Fruit fly (Drosophila melanogaster) whole organism, embryonic: ENCODE results near the gene mRpL13.

Experiments
- Asciz ChIP-seq: fragments of 200-800 bp; sonication (Bioruptor generic); optimal IDR thresholded peaks from 2 replicates; lab custom pipeline; 2017; ENCODE audit warnings: missing biosample characterization, mild to moderate bottlenecking, missing genetic modification characterization, missing genetic modification reagents
- BEAF-32 ChIP-seq: fragments of 200-800 bp; sonication (Bioruptor generic); optimal IDR thresholded peaks from 3 replicates; lab custom pipeline; 2017; ENCODE audit warnings: missing biosample characterization, missing genetic modification characterization, mild to moderate bottlenecking, moderate library complexity, missing genetic modification reagents
- CG11504 ChIP-seq: fragments of 200-800 bp; sonication (Bioruptor generic); optimal IDR thresholded peaks from 3 replicates; lab custom pipeline; 2019; ENCODE audit warnings: missing biosample characterization, mild to moderate bottlenecking, missing genetic modification characterization, moderate library complexity
- CG12942 ChIP-seq: fragments of 200-800 bp; sonication (Bioruptor generic); optimal IDR thresholded peaks from 3 replicates; lab custom pipeline; 2016; ENCODE audit warnings: missing biosample characterization, missing genetic modification characterization
- CG13894 ChIP-seq: fragments of 200-800 bp; sonication (Bioruptor generic); optimal IDR thresholded peaks from 3 replicates; lab custom pipeline; 2018; ENCODE audit warnings: missing biosample characterization, mild to moderate bottlenecking, missing genetic modification characterization, moderate library complexity
- CG17359 ChIP-seq: fragments of 200-800 bp; sonication (Bioruptor generic); optimal IDR thresholded peaks from 3 replicates; lab custom pipeline; 2018; ENCODE audit warnings: missing biosample characterization, mild to moderate bottlenecking, missing genetic modification characterization, moderate library complexity
- CG17361 ChIP-seq: fragments of 200-800 bp; sonication (Bioruptor generic); IDR thresholded peaks from 3 replicates; pipeline ENCODE4 v1.3.6; 2022; ENCODE audit warnings: missing biosample characterization, missing genetic modification characterization
- CG32532 ChIP-seq: fragments of 200-800 bp; sonication (Bioruptor generic); IDR thresholded peaks from 2 replicates; pipeline ENCODE4 v1.3.6; 2022; ENCODE audit warnings: missing biosample characterization, missing genetic modification characterization
- CG3847 ChIP-seq: fragments of 200-800 bp; sonication (Bioruptor generic); IDR thresholded peaks from 2 replicates; pipeline ENCODE4 v1.3.6; 2022; ENCODE audit warnings: missing biosample characterization, missing genetic modification characterization
- CG7556 ChIP-seq: fragments of 200-800 bp; sonication (Bioruptor generic); optimal IDR thresholded peaks from 2 replicates; lab custom pipeline; 2017; ENCODE audit warnings: missing biosample characterization, mild to moderate bottlenecking, missing genetic modification characterization
- CG7963 ChIP-seq: fragments of 200-800 bp; sonication (Bioruptor generic); IDR thresholded peaks from 3 replicates; pipeline ENCODE4 v1.3.6; 2022; ENCODE audit warnings: missing biosample characterization, missing genetic modification characterization; ENCODE audit not compliant: partially characterized antibody
- CG8089 ChIP-seq: fragments of 200-800 bp; sonication (Bioruptor generic); optimal IDR thresholded peaks from 3 replicates; lab custom pipeline; 2016; ENCODE audit warnings: missing biosample characterization, missing genetic modification characterization
- CG8290 ChIP-seq, 3 experiments: fragments of 200-800 bp; sonication (Bioruptor generic); optimal IDR thresholded peaks; 2 replicates each; lab custom pipeline; 2016 to 2019; ENCODE audit warnings: missing biosample characterization in 3 of 3, missing genetic modification characterization in 3 of 3, mild to moderate bottlenecking in 2 of 3, moderate library complexity in 1 of 3
- CG9727 ChIP-seq: fragments of 200-800 bp; sonication (Bioruptor generic); optimal IDR thresholded peaks from 3 replicates; lab custom pipeline; 2017; ENCODE audit warnings: missing biosample characterization, mild to moderate bottlenecking, missing genetic modification characterization
- CG9797 ChIP-seq: fragments of 200-800 bp; sonication (Bioruptor generic); optimal IDR thresholded peaks from 3 replicates; lab custom pipeline; 2018; ENCODE audit warnings: missing biosample characterization, mild to moderate bottlenecking, missing genetic modification characterization
- Dref ChIP-seq: fragments of 200-800 bp; sonication (Bioruptor generic); IDR thresholded peaks from 2 replicates; pipeline ENCODE4 v1.3.6; 2022; ENCODE audit warnings: missing biosample characterization, missing genetic modification characterization
- Ets65A ChIP-seq: fragments of 200-800 bp; sonication (Bioruptor generic); peaks from one replicate; lab custom pipeline; 2016; ENCODE audit warnings: missing biosample characterization, missing genetic modification characterization
- H2.0 ChIP-seq: fragments of 200-800 bp; sonication (Bioruptor generic); IDR thresholded peaks from 2 replicates; pipeline ENCODE4 v1.3.6; 2022; ENCODE audit warnings: missing biosample characterization, missing genetic modification characterization
- HLH3B ChIP-seq: fragments of 200-800 bp; sonication (Bioruptor generic); IDR thresholded peaks from 2 replicates; pipeline ENCODE4 v1.3.6; 2022; ENCODE audit warnings: missing biosample characterization, missing genetic modification characterization
- HmgZ ChIP-seq: fragments of 200-800 bp; sonication (Bioruptor generic); optimal IDR thresholded peaks from 2 replicates; lab custom pipeline; 2018; ENCODE audit warnings: missing biosample characterization, mild to moderate bottlenecking, missing genetic modification characterization
- Hr78 ChIP-seq, 2 experiments: fragments of 200-800 bp in 1 of 2; fragments of >200 bp in 1 of 2; sonication (Bioruptor generic) in 1 of 2; optimal IDR thresholded peaks; 2 replicates each; lab custom pipeline; 2017 to 2019; ENCODE audit warnings: missing biosample characterization in 2 of 2, missing genetic modification characterization in 2 of 2, mild to moderate bottlenecking in 1 of 2, moderate library complexity in 1 of 2
- Jarid2 ChIP-seq: fragments of 200-800 bp; sonication (Bioruptor generic); optimal IDR thresholded peaks from 3 replicates; lab custom pipeline; 2017; ENCODE audit warnings: mild to moderate bottlenecking, missing biosample characterization, missing genetic modification reagents, missing genetic modification characterization
- Kr ChIP-seq: fragments of 200-800 bp; sonication (Bioruptor generic); optimal IDR thresholded peaks from 2 replicates; lab custom pipeline; 2017; ENCODE audit warnings: missing biosample characterization, mild to moderate bottlenecking, missing genetic modification characterization
- NC2α ChIP-seq: fragments of 200-800 bp; sonication (Bioruptor generic); optimal IDR thresholded peaks from 2 replicates; lab custom pipeline; 2016; ENCODE audit warnings: missing biosample characterization, missing genetic modification characterization
- Oaz ChIP-seq: fragments of 200-800 bp; sonication (Bioruptor generic); IDR thresholded peaks from 2 replicates; pipeline ENCODE4 v1.3.6; 2022; ENCODE audit warnings: missing biosample characterization, missing genetic modification characterization
- Opbp ChIP-seq: fragments of 200-800 bp; sonication (Bioruptor generic); IDR thresholded peaks from 3 replicates; pipeline ENCODE4 v1.3.6; 2022; ENCODE audit warnings: missing biosample characterization, missing genetic modification characterization; ENCODE audit not compliant: partially characterized antibody
- Ravus ChIP-seq: fragments of 200-800 bp; sonication (Bioruptor generic); IDR thresholded peaks from 2 replicates; pipeline ENCODE4 v1.3.6; 2022; ENCODE audit warnings: missing biosample characterization, missing genetic modification characterization
- Taf1 ChIP-seq: fragments of 200-800 bp; sonication (Bioruptor generic); IDR thresholded peaks from 2 replicates; pipeline ENCODE4 v1.3.6; 2022; ENCODE audit warnings: missing biosample characterization, missing genetic modification characterization
- Xbp1 ChIP-seq: fragments of 200-800 bp; sonication (Bioruptor generic); optimal IDR thresholded peaks from 3 replicates; lab custom pipeline; 2016; ENCODE audit warnings: missing biosample characterization, mild to moderate bottlenecking, missing genetic modification characterization
- Xrp1 ChIP-seq: fragments of 200-800 bp; sonication (Bioruptor generic); IDR thresholded peaks from 2 replicates; pipeline ENCODE4 v1.3.6; 2022; ENCODE audit warnings: missing biosample characterization, missing genetic modification characterization
- bcd ChIP-seq: fragments of 200-800 bp; sonication (Bioruptor generic); optimal IDR thresholded peaks from 2 replicates; lab custom pipeline; 2017; ENCODE audit warnings: missing biosample characterization, mild to moderate bottlenecking, missing genetic modification characterization
- cas ChIP-seq: fragments of 200-800 bp; sonication (Bioruptor generic); IDR thresholded peaks from 2 replicates; pipeline ENCODE4 v1.3.6; 2022; ENCODE audit warnings: missing biosample characterization, missing genetic modification characterization
- corto ChIP-seq: fragments of 200-800 bp; sonication (Bioruptor generic); optimal IDR thresholded peaks from 2 replicates; lab custom pipeline; 2016; ENCODE audit warnings: missing biosample characterization, mild to moderate bottlenecking, missing genetic modification characterization, moderate library complexity
- crp ChIP-seq, 2 experiments: fragments of 200-800 bp; sonication (Bioruptor generic); optimal IDR thresholded peaks; 2 replicates in 1 of 2; 3 replicates in 1 of 2; lab custom pipeline; 2017; ENCODE audit warnings: missing biosample characterization in 2 of 2, missing genetic modification characterization in 2 of 2, mild to moderate bottlenecking in 1 of 2, moderate library complexity in 1 of 2
- da ChIP-seq: fragments of 200-800 bp; sonication (Bioruptor generic); optimal IDR thresholded peaks from 2 replicates; lab custom pipeline; 2016; ENCODE audit warnings: missing biosample characterization, missing genetic modification characterization
- dimm ChIP-seq: fragments of 200-800 bp; sonication (Bioruptor generic); IDR thresholded peaks from 2 replicates; pipeline ENCODE4 v1.3.6; 2022; ENCODE audit warnings: missing biosample characterization, missing genetic modification characterization
- dysf ChIP-seq: fragments of 200-800 bp; sonication (Bioruptor generic); IDR thresholded peaks from 3 replicates; pipeline ENCODE4 v1.3.6; 2022; ENCODE audit warnings: missing biosample characterization, missing genetic modification characterization
- fru ChIP-seq: fragments of >200 bp; optimal IDR thresholded peaks from 2 replicates; lab custom pipeline; 2017
- inv ChIP-seq: fragments of 200-800 bp; sonication (Bioruptor generic); IDR thresholded peaks from 2 replicates; pipeline ENCODE4 v1.3.6; 2022; ENCODE audit warnings: missing biosample characterization, missing genetic modification characterization; ENCODE audit not compliant: partially characterized antibody
- jumu ChIP-seq: fragments of 200-800 bp; sonication (Bioruptor generic); optimal IDR thresholded peaks from 3 replicates; lab custom pipeline; 2016; ENCODE audit warnings: missing biosample characterization, missing genetic modification characterization
- onecut ChIP-seq: fragments of 200-800 bp; sonication (Bioruptor generic); IDR thresholded peaks from 2 replicates; pipeline ENCODE4 v1.3.6; 2022; ENCODE audit warnings: missing biosample characterization, missing genetic modification characterization
- otp ChIP-seq: fragments of 200-800 bp; sonication (Bioruptor generic); IDR thresholded peaks from 3 replicates; pipeline ENCODE4, ENCODE4 v1.3.6; 2022; ENCODE audit warnings: missing biosample characterization, missing genetic modification characterization
- pfk ChIP-seq: fragments of 200-800 bp; sonication (Bioruptor generic); optimal IDR thresholded peaks from 2 replicates; lab custom pipeline; 2018; ENCODE audit warnings: missing biosample characterization, mild to moderate bottlenecking, missing genetic modification characterization, moderate library complexity
- pita ChIP-seq: fragments of 200-800 bp; sonication (Bioruptor generic); optimal IDR thresholded peaks from 2 replicates; lab custom pipeline; 2017; ENCODE audit warnings: missing biosample characterization, mild to moderate bottlenecking, missing genetic modification characterization
- sd ChIP-seq: fragments of 200-800 bp; sonication (Bioruptor generic); optimal IDR thresholded peaks from 3 replicates; lab custom pipeline; 2018; ENCODE audit warnings: missing biosample characterization, mild to moderate bottlenecking, missing genetic modification characterization, moderate library complexity
- sens ChIP-seq: fragments of 200-800 bp; sonication (Bioruptor generic); peaks from one replicate; lab custom pipeline; 2016; ENCODE audit warnings: missing biosample characterization, missing genetic modification characterization
- sim ChIP-seq: fragments of 200-800 bp; sonication (Bioruptor generic); IDR thresholded peaks from 2 replicates; pipeline ENCODE4 v1.3.6; 2022; ENCODE audit warnings: missing biosample characterization, missing genetic modification characterization
- tin ChIP-seq: fragments of 200-800 bp; sonication (Bioruptor generic); optimal IDR thresholded peaks from 3 replicates; lab custom pipeline; 2016; ENCODE audit warnings: missing biosample characterization, missing genetic modification characterization
- trem ChIP-seq: fragments of 200-800 bp; optimal IDR thresholded peaks from 3 replicates; lab custom pipeline; 2019; ENCODE audit warnings: missing biosample characterization, mild to moderate bottlenecking, missing genetic modification characterization, moderate library complexity
- unc-4 ChIP-seq: fragments of 200-800 bp; sonication (Bioruptor generic); IDR thresholded peaks from 2 replicates; pipeline ENCODE4 v1.3.6; 2022; ENCODE audit warnings: missing biosample characterization, missing genetic modification characterization; ENCODE audit not compliant: partially characterized antibody
- yki ChIP-seq: fragments of >200 bp; optimal IDR thresholded peaks from 3 replicates; lab custom pipeline; 2018

Gene mRpL13

DNA sequence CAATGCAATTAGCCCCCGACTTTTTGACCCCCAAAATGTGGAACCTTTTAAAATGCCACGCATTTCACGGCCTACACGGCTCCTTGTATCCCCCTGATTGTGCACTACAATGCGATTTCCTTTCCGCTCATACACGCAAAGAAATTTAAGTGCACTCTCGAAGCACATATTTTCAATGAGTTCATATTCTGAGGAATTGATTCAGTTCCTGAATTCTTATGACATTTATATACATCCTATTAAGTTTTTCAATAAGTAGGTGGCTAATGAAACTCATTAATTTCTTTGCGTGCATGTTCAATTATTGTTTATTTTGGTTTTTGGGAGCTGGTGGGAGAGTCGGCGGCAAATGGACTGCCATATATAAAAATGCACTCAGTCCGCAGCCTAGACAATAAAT, 40.2 kb upstream of the mRpL13 start (continued):
- TF ChIP-seq Taf1, result no peak
- no peak for TF ChIP-seq corto (GFP tag; lab: Kevin White, UChicago)
- TF ChIP-seq Opbp (GFP tag; lab: Robert Waterston, UW), result no peak
- peak; percentile 72 for TF ChIP-seq jumu (GFP tag; lab: Kevin White, UChicago)
- TF ChIP-seq pfk (GFP tag; lab: Kevin White, UChicago), result no peak
- TF ChIP-seq CG9797, result no peak
- TF ChIP-seq Ravus, result no peak
- TF ChIP-seq sens (GFP tag; lab: Kevin White, UChicago), result peak; percentile 96
- TF ChIP-seq CG7963, result no peak
- peak; percentile 71 for TF ChIP-seq Xbp1 (GFP tag; lab: Kevin White, UChicago)
- TF ChIP-seq CG12942 (GFP tag; lab: Kevin White, UChicago), result peak; percentile 53
- no peak for TF ChIP-seq Oaz (GFP tag; lab: Robert Waterston, UW)
- peak; percentile 66 for TF ChIP-seq CG8089 (GFP tag; lab: Kevin White, UChicago)
- TF ChIP-seq cas (GFP tag; lab: Robert Waterston, UW), result no peak
- no peak for TF ChIP-seq NC2α (GFP tag; lab: Kevin White, UChicago)
- peak; percentile 49 for TF ChIP-seq Asciz
- no peak for TF ChIP-seq dimm (GFP tag; lab: Robert Waterston, UW)
- TF ChIP-seq Ets65A (GFP tag; lab: Kevin White, UChicago), result peak; percentile 95
- TF ChIP-seq pita, result no peak
- no peak for TF ChIP-seq HmgZ (tag; lab: Kevin White, UChicago)
- TF ChIP-seq CG17361 (GFP tag; lab: Robert Waterston, UW), result peak; percentile 49; the same call in 2 of the 3 replicates
- TF ChIP-seq CG17359 (tag; lab: Kevin White, UChicago), result peak; percentile 70
- TF ChIP-seq CG13894 (tag; lab: Kevin White, UChicago), result no peak
- peak; percentile 52; the same call in 1 of the 2 replicates for TF ChIP-seq sim (GFP tag; lab: Robert Waterston, UW)
- TF ChIP-seq CG8290 (GFP tag; optimal IDR thresholded peaks at IDR 0.05; lab: Kevin White, UChicago), result peak; percentile 22
- TF ChIP-seq CG8290 (tag; optimal IDR thresholded peaks at IDR 0.05; lab: Kevin White, UChicago), result peak in 1 of 2 experiments; percentile 14
- TF ChIP-seq Hr78 (GFP tag; optimal IDR thresholded peaks at IDR 0.05; lab: Kevin White, UChicago), result peak in 1 of 2 experiments; percentile 49
- TF ChIP-seq inv (GFP tag; lab: Robert Waterston, UW), result no peak
- peak; percentile 47; the same call in 1 of the 2 replicates for TF ChIP-seq HLH3B (GFP tag; lab: Robert Waterston, UW)
- peak; percentile 61 for TF ChIP-seq tin
- no peak for TF ChIP-seq unc-4 (GFP tag; lab: Robert Waterston, UW)
- TF ChIP-seq fru (lab: Kevin White, UChicago), result no peak
- TF ChIP-seq CG32532 (GFP tag; lab: Robert Waterston, UW), result no peak
- TF ChIP-seq Kr (GFP tag; lab: Kevin White, UChicago), result no peak
- TF ChIP-seq onecut (GFP tag; lab: Robert Waterston, UW), result no peak; the same call in 1 of the 2 replicates
- no peak for TF ChIP-seq sd (tag; lab: Kevin White, UChicago)
- 0 out of 2 replicates have a peak, but pooled peaks have one; percentile 42 for TF ChIP-seq H2.0
- peak; percentile 65; the same call in 2 of the 3 replicates for TF ChIP-seq otp
- peak; percentile 41 for TF ChIP-seq CG7556 (GFP tag; lab: Kevin White, UChicago)
- TF ChIP-seq dysf, result peak; percentile 53; the same call in 1 of the 3 replicates
- no peak for TF ChIP-seq da
- peak; percentile 10 for TF ChIP-seq Jarid2
- TF ChIP-seq Xrp1 (GFP tag; lab: Robert Waterston, UW), result peak; percentile 85
- no peak for TF ChIP-seq CG3847 (GFP tag; lab: Robert Waterston, UW)
- TF ChIP-seq crp (GFP tag; optimal IDR thresholded peaks at IDR 0.05; lab: Kevin White, UChicago), result no peak
- no peak for TF ChIP-seq Dref (GFP tag; lab: Robert Waterston, UW)
- peak; percentile 70 for TF ChIP-seq CG9727 (GFP tag; lab: Kevin White, UChicago)
- TF ChIP-seq trem (tag; lab: Kevin White, UChicago), result peak; percentile 83
- peak; percentile 59 for TF ChIP-seq bcd (GFP tag; lab: Kevin White, UChicago)
- no peak for TF ChIP-seq BEAF-32 (GFP tag; lab: Kevin White, UChicago)
- no peak for TF ChIP-seq yki (lab: Kevin White, UChicago)
- TF ChIP-seq CG11504, result peak; percentile 66
